Fruit fly (Drosophila melanogaster): Measurements from ENCODE around the gene noi.

DNA sequence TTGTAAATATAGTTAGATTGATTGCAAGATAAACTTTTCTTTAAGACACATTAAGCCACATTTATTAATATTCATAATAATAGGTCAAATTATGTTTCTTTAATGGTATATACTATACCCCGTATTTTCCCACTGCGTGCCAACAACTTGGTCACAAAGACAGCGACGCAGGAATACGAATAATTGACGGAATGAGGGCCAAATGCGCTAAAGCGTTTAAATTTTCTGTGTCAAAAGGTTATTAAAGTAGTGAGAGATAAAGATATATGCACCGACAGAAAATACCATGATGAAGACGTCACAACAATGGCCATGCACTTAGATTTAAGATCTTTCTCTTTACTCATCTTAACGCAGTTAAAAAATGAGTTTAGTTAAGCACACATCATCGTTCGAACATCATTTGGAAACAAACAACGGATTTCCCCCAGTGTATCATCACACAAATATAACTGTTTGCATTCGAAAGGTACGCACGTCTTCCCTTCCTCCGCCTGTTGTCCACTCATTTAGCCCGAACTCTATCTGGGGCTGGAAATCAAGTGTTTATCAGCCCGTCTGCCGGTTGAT lies 29.2 kb upstream of the noi start:
- TF ChIP-seq CG8478 (optimal IDR thresholded peaks at IDR 0.05) (no peak), CTCF (optimal IDR thresholded peaks at IDR 0.05) (no peak)
